Fruit fly (Drosophila melanogaster) whole organism, embryonic: Measurements from ENCODE around the gene mRpL16.
A peak's percentile ranks its signal among the peaks of the same experiment; 100 is the strongest.

Source experiments
- ATbp ChIP-seq: fragments of 200-800 bp; sonication (Bioruptor generic); optimal IDR thresholded peaks from 2 replicates; lab custom pipeline; 2017; ENCODE audit warnings: missing biosample characterization, mild to moderate bottlenecking, missing genetic modification characterization, missing genetic modification reagents
- Aef1 ChIP-seq: fragments of 200-800 bp; sonication (Bioruptor generic); IDR thresholded peaks from 3 replicates; pipeline ENCODE4 v1.3.6; 2022; ENCODE audit warnings: missing biosample characterization, missing genetic modification characterization
- Bgb ChIP-seq: fragments of 200-800 bp; sonication (Bioruptor generic); IDR thresholded peaks from 2 replicates; pipeline ENCODE4 v1.3.6; 2022; ENCODE audit warnings: missing biosample characterization, missing genetic modification characterization; ENCODE audit not compliant: partially characterized antibody
- Bteb2 ChIP-seq: fragments of 200-800 bp; sonication (Bioruptor generic); optimal IDR thresholded peaks from 2 replicates; lab custom pipeline; 2016; ENCODE audit warnings: missing biosample characterization, missing genetic modification characterization
- CG10543 ChIP-seq: fragments of 200-800 bp; sonication (Bioruptor generic); optimal IDR thresholded peaks from 3 replicates; lab custom pipeline; 2017; ENCODE audit warnings: missing biosample characterization, mild to moderate bottlenecking, missing genetic modification characterization, moderate library complexity
- CG10959 ChIP-seq: fragments of 200-800 bp; sonication (Bioruptor generic); IDR thresholded peaks from 2 replicates; pipeline ENCODE4 v1.3.6; 2022; ENCODE audit warnings: missing biosample characterization, missing genetic modification characterization
- CG11560 ChIP-seq: fragments of 200-800 bp; sonication (Bioruptor generic); IDR thresholded peaks from 3 replicates; pipeline ENCODE4 v1.3.6; 2022; ENCODE audit warnings: missing biosample characterization, missing genetic modification characterization
- CG12219 ChIP-seq: fragments of 200-800 bp; sonication (Bioruptor generic); optimal IDR thresholded peaks from 3 replicates; lab custom pipeline; 2018; ENCODE audit warnings: missing biosample characterization, mild to moderate bottlenecking, missing genetic modification characterization
- CG14014 ChIP-seq: fragments of 200-800 bp; sonication (Bioruptor generic); IDR thresholded peaks from 2 replicates; pipeline ENCODE4 v1.3.6; 2022; ENCODE audit warnings: missing biosample characterization, missing genetic modification characterization
- CG15011 ChIP-seq: fragments of 200-800 bp; sonication (Bioruptor generic); optimal IDR thresholded peaks from 3 replicates; lab custom pipeline; 2018; ENCODE audit warnings: missing biosample characterization, mild to moderate bottlenecking, missing genetic modification characterization
- CG15601 ChIP-seq: fragments of 200-800 bp; sonication (Bioruptor generic); optimal IDR thresholded peaks from 3 replicates; lab custom pipeline; 2019; ENCODE audit warnings: missing biosample characterization, mild to moderate bottlenecking, missing genetic modification characterization, moderate library complexity
- CG17359 ChIP-seq: fragments of 200-800 bp; sonication (Bioruptor generic); optimal IDR thresholded peaks from 3 replicates; lab custom pipeline; 2018; ENCODE audit warnings: missing biosample characterization, mild to moderate bottlenecking, missing genetic modification characterization, moderate library complexity
- CG17361 ChIP-seq: fragments of 200-800 bp; sonication (Bioruptor generic); IDR thresholded peaks from 3 replicates; pipeline ENCODE4 v1.3.6; 2022; ENCODE audit warnings: missing biosample characterization, missing genetic modification characterization
- CG31441 ChIP-seq: fragments of 200-800 bp; sonication (Bioruptor generic); IDR thresholded peaks from 2 replicates; pipeline ENCODE4 v1.3.6; 2022; ENCODE audit warnings: missing biosample characterization, missing genetic modification characterization
- CG3407 ChIP-seq: fragments of 200-800 bp; sonication (Bioruptor generic); optimal IDR thresholded peaks from 2 replicates; lab custom pipeline; 2018; ENCODE audit warnings: missing biosample characterization, mild to moderate bottlenecking, missing genetic modification characterization
- CG34376 ChIP-seq: fragments of 200-800 bp; sonication (Bioruptor generic); optimal IDR thresholded peaks from 2 replicates; lab custom pipeline; 2018; ENCODE audit warnings: missing biosample characterization, mild to moderate bottlenecking, missing genetic modification characterization
- CG3847 ChIP-seq: fragments of 200-800 bp; sonication (Bioruptor generic); IDR thresholded peaks from 2 replicates; pipeline ENCODE4 v1.3.6; 2022; ENCODE audit warnings: missing biosample characterization, missing genetic modification characterization
- CG5245 ChIP-seq: fragments of 200-800 bp; sonication (Bioruptor generic); optimal IDR thresholded peaks from 3 replicates; lab custom pipeline; 2016; ENCODE audit warnings: missing biosample characterization, missing genetic modification characterization
- CG6254 ChIP-seq: fragments of 200-800 bp; sonication (Bioruptor generic); optimal IDR thresholded peaks from 3 replicates; lab custom pipeline; 2017; ENCODE audit warnings: mild to moderate bottlenecking, missing biosample characterization, missing genetic modification reagents, missing genetic modification characterization
- CG8478 ChIP-seq: fragments of >200 bp; optimal IDR thresholded peaks from 2 replicates; lab custom pipeline; 2018
- CG9876 ChIP-seq: fragments of 200-800 bp; sonication (Bioruptor generic); optimal IDR thresholded peaks from 2 replicates; lab custom pipeline; 2016; ENCODE audit warnings: missing biosample characterization, missing genetic modification characterization
- D19A ChIP-seq: fragments of 200-800 bp; optimal IDR thresholded peaks from 3 replicates; lab custom pipeline; 2019; ENCODE audit warnings: missing biosample characterization, mild to moderate bottlenecking, missing genetic modification characterization, moderate library complexity
- Drgx ChIP-seq: fragments of 200-800 bp; sonication (Bioruptor generic); IDR thresholded peaks from 2 replicates; pipeline ENCODE4 v1.3.6; 2022; ENCODE audit warnings: missing biosample characterization, missing genetic modification characterization
- Hmx ChIP-seq: fragments of 200-800 bp; sonication (Bioruptor generic); optimal IDR thresholded peaks from 2 replicates; lab custom pipeline; 2016; ENCODE audit warnings: missing biosample characterization, missing genetic modification characterization
- Hr3 ChIP-seq: fragments of 200-800 bp; sonication (Bioruptor generic); optimal IDR thresholded peaks from 3 replicates; lab custom pipeline; 2016; ENCODE audit warnings: missing biosample characterization, missing genetic modification characterization
- Kr ChIP-seq: fragments of 200-800 bp; sonication (Bioruptor generic); optimal IDR thresholded peaks from 2 replicates; lab custom pipeline; 2017; ENCODE audit warnings: missing biosample characterization, mild to moderate bottlenecking, missing genetic modification characterization
- NC2β ChIP-seq: fragments of 200-800 bp; sonication (Bioruptor generic); optimal IDR thresholded peaks from 2 replicates; lab custom pipeline; 2016; ENCODE audit warnings: missing biosample characterization, missing genetic modification characterization
- Oli ChIP-seq: fragments of 200-800 bp; sonication (Bioruptor generic); optimal IDR thresholded peaks from 2 replicates; lab custom pipeline; 2018; ENCODE audit warnings: missing biosample characterization, mild to moderate bottlenecking, missing genetic modification characterization, moderate library complexity
- Ptx1 ChIP-seq: fragments of 200-800 bp; sonication (Bioruptor generic); IDR thresholded peaks from 2 replicates; pipeline ENCODE4 v1.3.6; 2022; ENCODE audit warnings: missing biosample characterization, missing genetic modification characterization
- abd-A ChIP-seq: fragments of 200-800 bp; sonication (Bioruptor generic); optimal IDR thresholded peaks from 3 replicates; lab custom pipeline; 2019; ENCODE audit warnings: missing biosample characterization, mild to moderate bottlenecking, missing genetic modification characterization, moderate library complexity
- chif ChIP-seq, 2 experiments: fragments of 200-800 bp; sonication (Bioruptor generic); optimal IDR thresholded peaks; 3 replicates each; lab custom pipeline; 2016; ENCODE audit warnings: missing biosample characterization in 2 of 2, missing genetic modification characterization in 2 of 2
- croc ChIP-seq: fragments of 200-800 bp; sonication (Bioruptor generic); conservative IDR thresholded peaks from 3 replicates; pipeline ENCODE4 v1.3.6; 2022; ENCODE audit warnings: missing biosample characterization, missing genetic modification characterization
- crol ChIP-seq: fragments of 200-800 bp; sonication (Bioruptor generic); IDR thresholded peaks from 2 replicates; pipeline ENCODE4 v1.3.6; 2022; ENCODE audit warnings: missing biosample characterization, missing genetic modification characterization
- crp ChIP-seq, 2 experiments: fragments of 200-800 bp; sonication (Bioruptor generic); optimal IDR thresholded peaks; 2 replicates in 1 of 2; 3 replicates in 1 of 2; lab custom pipeline; 2017; ENCODE audit warnings: missing biosample characterization in 2 of 2, missing genetic modification characterization in 2 of 2, mild to moderate bottlenecking in 1 of 2, moderate library complexity in 1 of 2
- exex ChIP-seq: fragments of 200-800 bp; sonication (Bioruptor generic); optimal IDR thresholded peaks from 4 replicates; lab custom pipeline; 2018; ENCODE audit warnings: missing biosample characterization, mild to moderate bottlenecking, missing genetic modification characterization, moderate library complexity
- fd3F ChIP-seq: fragments of 200-800 bp; sonication (Bioruptor generic); optimal IDR thresholded peaks from 2 replicates; lab custom pipeline; 2018; ENCODE audit warnings: missing biosample characterization, mild to moderate bottlenecking, missing genetic modification characterization, moderate library complexity
- gcm ChIP-seq: fragments of 200-800 bp; sonication (Bioruptor generic); optimal IDR thresholded peaks from 2 replicates; lab custom pipeline; 2019; ENCODE audit warnings: missing biosample characterization, mild to moderate bottlenecking, missing genetic modification characterization, moderate library complexity
- gfzf ChIP-seq: fragments of 200-800 bp; sonication (Bioruptor generic); optimal IDR thresholded peaks from 2 replicates; lab custom pipeline; 2016; ENCODE audit warnings: missing biosample characterization, mild to moderate bottlenecking, missing genetic modification characterization, moderate library complexity
- grau ChIP-seq: fragments of 200-800 bp; optimal IDR thresholded peaks from 3 replicates; lab custom pipeline; 2019; ENCODE audit warnings: missing biosample characterization, mild to moderate bottlenecking, missing genetic modification characterization, moderate library complexity
- hbn ChIP-seq: fragments of 200-800 bp; sonication (Bioruptor generic); IDR thresholded peaks from 2 replicates; pipeline ENCODE4 v1.3.6; 2022; ENCODE audit warnings: missing biosample characterization, missing genetic modification characterization; ENCODE audit not compliant: partially characterized antibody
- mam ChIP-seq: fragments of 200-800 bp; sonication (Bioruptor generic); optimal IDR thresholded peaks from 3 replicates; lab custom pipeline; 2016; ENCODE audit warnings: missing biosample characterization, missing genetic modification characterization
- otp ChIP-seq: fragments of 200-800 bp; sonication (Bioruptor generic); IDR thresholded peaks from 3 replicates; pipeline ENCODE4, ENCODE4 v1.3.6; 2022; ENCODE audit warnings: missing biosample characterization, missing genetic modification characterization
- pnt ChIP-seq: fragments of 200-800 bp; sonication (Bioruptor generic); optimal IDR thresholded peaks from 3 replicates; lab custom pipeline; 2016; ENCODE audit warnings: missing biosample characterization, missing genetic modification characterization
- pum ChIP-seq: fragments of 200-800 bp; sonication (Bioruptor generic); optimal IDR thresholded peaks from 2 replicates; lab custom pipeline; 2016; ENCODE audit warnings: missing biosample characterization, missing genetic modification characterization
- sens-2 ChIP-seq: fragments of 200-800 bp; sonication (Bioruptor generic); IDR thresholded peaks from 2 replicates; pipeline ENCODE4 v1.3.6; 2022; ENCODE audit warnings: missing biosample characterization, missing genetic modification characterization
- shn ChIP-seq: fragments of 200-800 bp; sonication (Bioruptor generic); optimal IDR thresholded peaks from 3 replicates; lab custom pipeline; 2016; ENCODE audit warnings: missing biosample characterization, missing genetic modification characterization
- so ChIP-seq: fragments of 200-800 bp; sonication (Bioruptor generic); IDR thresholded peaks from 3 replicates; pipeline ENCODE4 v1.3.6; 2022; ENCODE audit warnings: missing biosample characterization, missing genetic modification characterization
- ssp ChIP-seq: fragments of 200-800 bp; sonication (Bioruptor generic); IDR thresholded peaks from 2 replicates; pipeline ENCODE4 v1.3.6; 2022; ENCODE audit warnings: missing biosample characterization, missing genetic modification characterization
- trem ChIP-seq: fragments of 200-800 bp; optimal IDR thresholded peaks from 3 replicates; lab custom pipeline; 2019; ENCODE audit warnings: missing biosample characterization, mild to moderate bottlenecking, missing genetic modification characterization, moderate library complexity
- zen ChIP-seq: fragments of 200-800 bp; sonication (Bioruptor generic); optimal IDR thresholded peaks from 3 replicates; lab custom pipeline; 2018; ENCODE audit warnings: missing biosample characterization, mild to moderate bottlenecking, missing genetic modification characterization, moderate library complexity
- zfh2 ChIP-seq: fragments of 200-800 bp; sonication (Bioruptor generic); optimal IDR thresholded peaks from 2 replicates; lab custom pipeline; 2016; ENCODE audit warnings: missing biosample characterization, missing genetic modification characterization

Gene mRpL16

dm6 chrX:1879606-1880110 lies 10.4 kb upstream of the mRpL16 start, which contains the start of gene CG14818 (continued):
- TF ChIP-seq sens-2 (GFP tag; lab: Robert Waterston, UW) = peak; percentile 40; the same call in 1 of the 2 replicates
- peak; percentile 1 for TF ChIP-seq gfzf
- peak; percentile 72 for TF ChIP-seq zfh2 (GFP tag; lab: Kevin White, UChicago)
- no peak for TF ChIP-seq crol (GFP tag; lab: Robert Waterston, UW)
- 0 out of 3 replicates have a peak, but pooled peaks have one; percentile 39 for TF ChIP-seq so (GFP tag; lab: Robert Waterston, UW)
- peak; percentile 51 for TF ChIP-seq grau (tag; lab: Kevin White, UChicago)
- TF ChIP-seq ssp = peak; percentile 65
- TF ChIP-seq CG5245 (GFP tag; lab: Kevin White, UChicago) = peak; percentile 23
- TF ChIP-seq crp (GFP tag; optimal IDR thresholded peaks at IDR 0.05; lab: Kevin White, UChicago) = no peak
- TF ChIP-seq chif (GFP tag; optimal IDR thresholded peaks at IDR 0.05; lab: Kevin White, UChicago) = peak; percentile 30 to 56
- TF ChIP-seq CG31441 = no peak; the same call in 1 of the 2 replicates
- peak; percentile 78 for TF ChIP-seq Ptx1 (GFP tag; lab: Robert Waterston, UW)
- TF ChIP-seq CG10543 (GFP tag; lab: Kevin White, UChicago) = peak; percentile 72
- TF ChIP-seq exex (tag; lab: Kevin White, UChicago) = no peak
- TF ChIP-seq gcm (GFP tag; lab: Kevin White, UChicago) = peak; percentile 23
- TF ChIP-seq CG17361 (GFP tag; lab: Robert Waterston, UW) = peak; percentile 65
- peak; percentile 34 for TF ChIP-seq Oli (tag; lab: Kevin White, UChicago)
- TF ChIP-seq CG11560 (tag; lab: Robert Waterston, UW) = no peak
- TF ChIP-seq Aef1 = peak; percentile 39; the same call in 1 of the 3 replicates
- no peak for TF ChIP-seq CG6254
- peak; percentile 33; the same call in 1 of the 2 replicates for TF ChIP-seq CG10959 (GFP tag; lab: Robert Waterston, UW)
- peak; percentile 48 for TF ChIP-seq fd3F
- TF ChIP-seq NC2β (GFP tag; lab: Kevin White, UChicago) = no peak
- TF ChIP-seq CG12219 = peak; percentile 38
- peak; percentile 20 for TF ChIP-seq zen (tag; lab: Kevin White, UChicago)
- TF ChIP-seq CG9876 = peak; percentile 51
- TF ChIP-seq D19A (tag; lab: Kevin White, UChicago) = peak; percentile 0
- TF ChIP-seq CG15011 (GFP tag; lab: Kevin White, UChicago) = no peak
- TF ChIP-seq ATbp (GFP tag; lab: Kevin White, UChicago) = no peak
- TF ChIP-seq Hr3 (GFP tag; lab: Kevin White, UChicago) = peak; percentile 20
- TF ChIP-seq CG17359 (tag; lab: Kevin White, UChicago) = peak; percentile 95
- peak; percentile 62 for TF ChIP-seq shn (GFP tag; lab: Kevin White, UChicago)
- no peak for TF ChIP-seq Kr (GFP tag; lab: Kevin White, UChicago)
- TF ChIP-seq CG14014 (GFP tag; lab: Robert Waterston, UW) = no peak
- TF ChIP-seq Hmx (GFP tag; lab: Kevin White, UChicago) = no peak
- peak; percentile 81 for TF ChIP-seq Bgb (GFP tag; lab: Robert Waterston, UW)
- TF ChIP-seq trem (tag; lab: Kevin White, UChicago) = no peak
- TF ChIP-seq CG15601 = peak; percentile 15
- TF ChIP-seq pum (GFP tag; lab: Kevin White, UChicago) = peak; percentile 72
- peak; percentile 81 for TF ChIP-seq mam (GFP tag; lab: Kevin White, UChicago)
- TF ChIP-seq otp (GFP tag; lab: Robert Waterston, UW) = peak; percentile 56; the same call in 1 of the 3 replicates
- TF ChIP-seq abd-A (tag; lab: Kevin White, UChicago) = no peak
- TF ChIP-seq Drgx (GFP tag; lab: Robert Waterston, UW) = peak; percentile 43
- TF ChIP-seq croc = peak; percentile 29; the same call in 2 of the 3 replicates
- TF ChIP-seq Bteb2 (GFP tag; lab: Kevin White, UChicago) = peak; percentile 22
- peak; percentile 58 for TF ChIP-seq CG3847 (GFP tag; lab: Robert Waterston, UW)
- TF ChIP-seq CG34376 = peak; percentile 30
- TF ChIP-seq pnt (GFP tag; lab: Kevin White, UChicago) = peak; percentile 56
- TF ChIP-seq CG3407 (GFP tag; lab: Kevin White, UChicago) = no peak
- peak; percentile 90 for TF ChIP-seq hbn (GFP tag; lab: Robert Waterston, UW)
- no peak for TF ChIP-seq CG8478
